Worm (Caenorhabditis elegans) whole organism, L2 larva: Measurements from ENCODE around the gene clec-232.

Experiments
- F13H6.1 ChIP-seq: sonication (generic microtip); optimal IDR thresholded peaks from 2 replicates; lab custom pipeline; 2016; ENCODE audit warnings: missing genetic modification characterization, missing compliant biosample characterization
- aly-2 ChIP-seq: fragments of 150-350 bp; optimal IDR thresholded peaks from 2 replicates; lab custom pipeline; 2014; ENCODE audit warnings: missing biosample characterization, missing genetic modification characterization
- ama-1 ChIP-seq: fragments of 150-350 bp; optimal IDR thresholded peaks from 2 replicates; lab custom pipeline; 2018; ENCODE audit warnings: inconsistent platforms
- dmd-4 ChIP-seq: sonication (generic microtip); optimal IDR thresholded peaks from 2 replicates; lab custom pipeline; 2017; ENCODE audit warnings: missing biosample characterization, missing genetic modification characterization
- egl-27 ChIP-seq: sonication (generic microtip); optimal IDR thresholded peaks from 3 replicates; lab custom pipeline; 2017; ENCODE audit warnings: missing biosample characterization, missing genetic modification reagents, missing genetic modification characterization
- elt-1 ChIP-seq: fragments of 150-350 bp; optimal IDR thresholded peaks from 2 replicates; lab custom pipeline; 2014; ENCODE audit warnings: missing biosample characterization, missing genetic modification characterization
- gmeb-1 ChIP-seq: fragments of 150-350 bp; optimal IDR thresholded peaks from 2 replicates; lab custom pipeline; 2014; ENCODE audit warnings: missing biosample characterization, missing genetic modification characterization
- nhr-11 ChIP-seq: fragments of 150-350 bp; optimal IDR thresholded peaks from 2 replicates; lab custom pipeline; 2014; ENCODE audit warnings: missing biosample characterization, missing genetic modification characterization
- nhr-12 ChIP-seq: fragments of 150-350 bp; optimal IDR thresholded peaks from 2 replicates; lab custom pipeline; 2014; ENCODE audit warnings: missing biosample characterization, missing genetic modification characterization
- nhr-21 ChIP-seq: fragments of 150-350 bp; optimal IDR thresholded peaks from 2 replicates; lab custom pipeline; 2014; ENCODE audit warnings: missing biosample characterization, missing genetic modification characterization
- snpc-4 ChIP-seq: fragments of 150-350 bp; optimal IDR thresholded peaks from 2 replicates; lab custom pipeline; 2014; ENCODE audit warnings: missing biosample characterization, missing genetic modification characterization
- unc-39 ChIP-seq: fragments of 150-350 bp; optimal IDR thresholded peaks from 2 replicates; lab custom pipeline; 2014; ENCODE audit warnings: missing biosample characterization, missing genetic modification characterization
- unc-62 ChIP-seq: fragments of 150-350 bp; optimal IDR thresholded peaks from 2 replicates; lab custom pipeline; 2014; ENCODE audit warnings: missing biosample characterization, missing genetic modification reagents, missing genetic modification characterization
- ztf-11 ChIP-seq: sonication (generic microtip); optimal IDR thresholded peaks from 2 replicates; lab custom pipeline; 2017; ENCODE audit warnings: missing biosample characterization, missing genetic modification characterization

DNA sequence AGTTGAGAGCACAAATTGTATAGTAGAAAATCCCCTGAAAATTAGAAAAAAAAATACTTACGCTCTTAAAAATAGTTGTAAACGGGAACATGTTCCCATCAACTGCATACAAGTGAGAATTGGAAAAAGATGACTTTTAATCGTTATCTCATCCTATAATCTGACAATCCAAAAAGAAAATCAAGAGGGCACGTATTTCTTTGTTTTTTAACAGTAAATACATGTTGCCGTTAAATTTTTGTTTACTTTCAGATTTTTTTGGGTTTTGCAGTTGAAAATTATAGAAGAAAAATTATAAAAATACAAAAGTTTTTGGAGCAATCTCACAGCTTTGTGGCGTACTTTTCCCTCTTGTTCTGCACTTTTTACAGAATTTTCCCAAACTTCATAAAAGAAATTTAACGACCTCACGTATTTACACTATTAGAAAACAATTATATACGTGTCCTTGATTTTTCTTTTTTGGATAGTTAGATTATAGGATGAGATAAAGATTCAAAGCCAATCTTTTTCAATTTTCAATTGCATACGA, 20.8 kb downstream of the clec-232 start, which contains the start of the genes C06C6.9 and C06C6.8:
- TF ChIP-seq ama-1 (lab: Kevin White, UChicago) = no peak
- no peak for TF ChIP-seq unc-39
- TF ChIP-seq snpc-4 (tag; lab: Kevin White, UChicago) = no peak
- TF ChIP-seq aly-2 = no peak
- TF ChIP-seq unc-62 (GFP tag; lab: Kevin White, UChicago) = no peak
- no peak for TF ChIP-seq ztf-11 (tag; lab: Kevin White, UChicago)
- no peak for TF ChIP-seq nhr-12 (tag; lab: Kevin White, UChicago)
- no peak for TF ChIP-seq gmeb-1 (tag; lab: Kevin White, UChicago)
- no peak for TF ChIP-seq egl-27 (tag; lab: Kevin White, UChicago)
- TF ChIP-seq dmd-4 (tag; lab: Kevin White, UChicago) = no peak
- no peak for TF ChIP-seq F13H6.1 (tag; lab: Kevin White, UChicago)
- TF ChIP-seq nhr-21 (tag; lab: Kevin White, UChicago) = no peak
- TF ChIP-seq elt-1 (tag; lab: Kevin White, UChicago) = no peak
- TF ChIP-seq nhr-11 = no peak
